Worm (Caenorhabditis elegans) whole organism, L4 larva: ENCODE data around the gene zmp-1.

Experiments
- F26F4.8 ChIP-seq: fragments of 200-800 bp; sonication (Bioruptor generic); conservative IDR thresholded peaks from 2 replicates; pipeline ENCODE4 v1.3.6; 2022; ENCODE audit warnings: missing genetic modification characterization, missing compliant biosample characterization
- F44E2.7 ChIP-seq: fragments of 200-800 bp; sonication (Bioruptor generic); IDR thresholded peaks from 2 replicates; pipeline ENCODE4 v2.1.2; 2022; ENCODE audit warnings: missing genetic modification characterization, missing compliant biosample characterization
- F49E8.2 ChIP-seq: sonication (generic microtip); optimal IDR thresholded peaks from 2 replicates; lab custom pipeline; 2016; ENCODE audit warnings: missing compliant biosample characterization, mild to moderate bottlenecking, missing genetic modification characterization, borderline replicate concordance
- R02D3.7 ChIP-seq: fragments of 150-350 bp; sonication (generic microtip); optimal IDR thresholded peaks from 3 replicates; lab custom pipeline; 2014; ENCODE audit warnings: missing biosample characterization, missing genetic modification characterization
- T20F7.1 ChIP-seq: fragments of 200-800 bp; sonication (Bioruptor generic); optimal IDR thresholded peaks from 2 replicates; lab custom pipeline; 2018; ENCODE audit warnings: mild to moderate bottlenecking, missing genetic modification characterization, missing compliant biosample characterization
- Y5F2A.4 ChIP-seq: fragments of 200-800 bp; sonication (Bioruptor generic); optimal IDR thresholded peaks from 2 replicates; lab custom pipeline; 2018; ENCODE audit warnings: mild to moderate bottlenecking, missing genetic modification characterization, missing compliant biosample characterization
- ZK337.2 ChIP-seq: fragments of 200-800 bp; sonication (Bioruptor generic); IDR thresholded peaks from 2 replicates; pipeline ENCODE4 v1.3.6; 2022; ENCODE audit warnings: missing genetic modification reagents, missing genetic modification characterization, missing compliant biosample characterization
- aha-1 ChIP-seq: fragments of 150-350 bp; peaks from one replicate; lab custom pipeline; 2014; ENCODE audit warnings: missing biosample characterization, missing genetic modification characterization
- ama-1 ChIP-seq: fragments of 150-350 bp; optimal IDR thresholded peaks from 2 replicates; lab custom pipeline; 2014; ENCODE audit warnings: inconsistent platforms, mixed read lengths
- attf-4 ChIP-seq: sonication (generic microtip); optimal IDR thresholded peaks from 3 replicates; lab custom pipeline; 2017; ENCODE audit warnings: missing biosample characterization, missing genetic modification characterization
- ceh-32 ChIP-seq: sonication (generic microtip); optimal IDR thresholded peaks from 2 replicates; lab custom pipeline; 2016; ENCODE audit warnings: mild to moderate bottlenecking, missing genetic modification characterization, missing compliant biosample characterization; ENCODE audit not compliant: poor library complexity
- ceh-44 ChIP-seq: fragments of 200-800 bp; sonication (Bioruptor generic); IDR thresholded peaks from 2 replicates; pipeline ENCODE4 v1.3.6; 2022; ENCODE audit warnings: missing genetic modification reagents, missing genetic modification characterization, missing compliant biosample characterization
- ceh-82 ChIP-seq: sonication (generic microtip); optimal IDR thresholded peaks from 2 replicates; lab custom pipeline; 2017; ENCODE audit warnings: missing biosample characterization, missing genetic modification characterization
- daf-12 ChIP-seq: fragments of 150-350 bp; optimal IDR thresholded peaks from 2 replicates; lab custom pipeline; 2014; ENCODE audit warnings: missing biosample characterization, missing genetic modification reagents, missing genetic modification characterization
- daf-16 ChIP-seq, 3 experiments: sonication (generic microtip); optimal IDR thresholded peaks; 2 replicates each; lab custom pipeline; 2016 to 2017; ENCODE audit warnings: missing genetic modification characterization in 3 of 3, missing genetic modification reagents in 3 of 3, mild to moderate bottlenecking in 2 of 3, missing compliant biosample characterization in 2 of 3, missing biosample characterization in 1 of 3, moderate library complexity in 1 of 3
- daf-19 ChIP-seq: fragments of 200-800 bp; sonication (Bioruptor generic); conservative IDR thresholded peaks from 2 replicates; pipeline ENCODE4 v1.3.6; 2022; ENCODE audit warnings: missing genetic modification characterization, missing compliant biosample characterization
- dmd-6 ChIP-seq: fragments of 200-800 bp; sonication (Bioruptor generic); IDR thresholded peaks from 2 replicates; pipeline ENCODE4 v1.3.6; 2022; ENCODE audit warnings: missing genetic modification reagents, missing genetic modification characterization, missing compliant biosample characterization
- dmd-9 ChIP-seq: fragments of 200-800 bp; sonication (Bioruptor generic); IDR thresholded peaks from 2 replicates; pipeline ENCODE4 v1.3.6; 2022; ENCODE audit warnings: missing genetic modification reagents, missing genetic modification characterization, missing compliant biosample characterization
- dpl-1 ChIP-seq: fragments of 150-350 bp; optimal IDR thresholded peaks from 2 replicates; lab custom pipeline; 2014; ENCODE audit warnings: missing biosample characterization, missing genetic modification reagents, missing genetic modification characterization
- duxl-1 ChIP-seq: sonication (generic microtip); optimal IDR thresholded peaks from 2 replicates; lab custom pipeline; 2016; ENCODE audit warnings: mild to moderate bottlenecking, missing genetic modification characterization, moderate library complexity, missing compliant biosample characterization; ENCODE audit not compliant: poor library complexity
- dve-1 ChIP-seq: sonication (generic microtip); optimal IDR thresholded peaks from 2 replicates; lab custom pipeline; 2017; ENCODE audit warnings: antibody characterized with exemption, mild to moderate bottlenecking, missing genetic modification characterization, missing compliant biosample characterization; ENCODE audit not compliant: insufficient read depth
- gei-8 ChIP-seq: fragments of 200-800 bp; sonication (Bioruptor generic); optimal IDR thresholded peaks from 2 replicates; lab custom pipeline; 2018; ENCODE audit warnings: mild to moderate bottlenecking, missing genetic modification characterization, missing compliant biosample characterization
- hif-1 ChIP-seq, 2 experiments: sonication (generic microtip); optimal IDR thresholded peaks; 2 replicates each; lab custom pipeline; 2016 to 2017; ENCODE audit warnings: missing compliant biosample characterization in 2 of 2, missing genetic modification characterization in 2 of 2, missing genetic modification reagents in 2 of 2, missing genotype in 2 of 2, mild to moderate bottlenecking in 1 of 2
- hlh-11 ChIP-seq: fragments of 200-800 bp; sonication (Bioruptor generic); optimal IDR thresholded peaks from 2 replicates; lab custom pipeline; 2018; ENCODE audit warnings: mild to moderate bottlenecking, missing genetic modification characterization, missing compliant biosample characterization
- hlh-30 ChIP-seq: sonication (generic microtip); optimal IDR thresholded peaks from 2 replicates; lab custom pipeline; 2017; ENCODE audit warnings: antibody characterized with exemption, mild to moderate bottlenecking, missing genetic modification characterization, missing compliant biosample characterization; ENCODE audit not compliant: insufficient read depth
- hmg-1.1 ChIP-seq: fragments of 200-800 bp; sonication (Bioruptor generic); IDR thresholded peaks from 2 replicates; pipeline ENCODE4 v1.3.6; 2022; ENCODE audit warnings: missing genetic modification reagents, missing genetic modification characterization, missing compliant biosample characterization
- lin-13 ChIP-seq: fragments of 150-350 bp; optimal IDR thresholded peaks from 2 replicates; lab custom pipeline; 2014; ENCODE audit warnings: missing biosample characterization, missing genetic modification reagents, missing genetic modification characterization
- lin-38 ChIP-seq: fragments of 200-800 bp; sonication (Bioruptor generic); IDR thresholded peaks from 2 replicates; pipeline ENCODE4 v1.3.6; 2022; ENCODE audit warnings: missing genetic modification reagents, missing genetic modification characterization, missing compliant biosample characterization
- lir-3 ChIP-seq: sonication (generic microtip); optimal IDR thresholded peaks from 2 replicates; lab custom pipeline; 2016; ENCODE audit warnings: mild to moderate bottlenecking, missing genetic modification characterization, missing compliant biosample characterization
- lsy-2 ChIP-seq, 2 experiments: fragments of 150-350 bp in 1 of 2; sonication (generic microtip) in 1 of 2; optimal IDR thresholded peaks; 2 replicates each; lab custom pipeline; 2014 to 2017; ENCODE audit warnings: missing biosample characterization in 2 of 2, missing genetic modification characterization in 2 of 2
- madf-9 ChIP-seq: fragments of 200-800 bp; sonication (Bioruptor generic); conservative IDR thresholded peaks from 2 replicates; pipeline ENCODE4 v1.3.6; 2022; ENCODE audit warnings: missing genetic modification reagents, missing genetic modification characterization, missing compliant biosample characterization
- mdl-1 ChIP-seq, 2 experiments: fragments of 150-350 bp in 1 of 2; sonication (generic microtip) in 1 of 2; optimal IDR thresholded peaks; 2 replicates each; lab custom pipeline; 2014 to 2017; ENCODE audit warnings: missing biosample characterization in 2 of 2, missing genetic modification characterization in 2 of 2
- mdt-29 ChIP-seq: fragments of 200-800 bp; sonication (Bioruptor generic); IDR thresholded peaks from 2 replicates; pipeline ENCODE4 v1.3.6; 2022; ENCODE audit warnings: missing genetic modification reagents, missing genetic modification characterization, missing compliant biosample characterization
- mep-1 ChIP-seq: fragments of 150-350 bp; sonication (generic microtip); optimal IDR thresholded peaks from 3 replicates; lab custom pipeline; 2014; ENCODE audit warnings: missing biosample characterization, missing genetic modification characterization
- nhr-10 ChIP-seq: fragments of 150-350 bp; optimal IDR thresholded peaks from 2 replicates; lab custom pipeline; 2014; ENCODE audit warnings: missing biosample characterization, missing genetic modification characterization
- nhr-11 ChIP-seq: fragments of 150-350 bp; optimal IDR thresholded peaks from 2 replicates; lab custom pipeline; 2014; ENCODE audit warnings: missing biosample characterization, missing genetic modification characterization
- nhr-111 ChIP-seq: fragments of 200-800 bp; sonication (Bioruptor generic); optimal IDR thresholded peaks from 2 replicates; lab custom pipeline; 2018; ENCODE audit warnings: mild to moderate bottlenecking, missing genetic modification characterization, missing compliant biosample characterization
- nhr-237 ChIP-seq: sonication (generic microtip); optimal IDR thresholded peaks from 2 replicates; lab custom pipeline; 2017; ENCODE audit warnings: missing biosample characterization, missing genetic modification characterization
- nhr-25 ChIP-seq: sonication (generic microtip); optimal IDR thresholded peaks from 2 replicates; lab custom pipeline; 2017; ENCODE audit warnings: missing genetic modification characterization, mild to moderate bottlenecking, missing compliant biosample characterization, antibody characterized with exemption, moderate library complexity, borderline replicate concordance; ENCODE audit not compliant: insufficient read depth
- nhr-41 ChIP-seq: fragments of 200-800 bp; sonication (Bioruptor generic); IDR thresholded peaks from 2 replicates; pipeline ENCODE4 v1.3.6; 2022; ENCODE audit warnings: missing genetic modification reagents, missing genetic modification characterization, missing compliant biosample characterization
- nhr-6 ChIP-seq: fragments of 150-350 bp; optimal IDR thresholded peaks from 2 replicates; lab custom pipeline; 2014; ENCODE audit warnings: missing biosample characterization, missing genetic modification characterization
- pha-4 ChIP-seq, 2 experiments: fragments of 150-350 bp in 1 of 2; fragments of 200-800 bp in 1 of 2; sonication (Bioruptor generic) in 1 of 2; IDR thresholded peaks in 1 of 2; optimal IDR thresholded peaks in 1 of 2; 2 replicates each; pipeline versions ENCODE4 v1.3.6 to Lab custom; 2014 to 2022; ENCODE audit warnings: missing genetic modification characterization in 2 of 2, missing genetic modification reagents in 2 of 2, missing biosample characterization in 1 of 2, missing compliant biosample characterization in 1 of 2
- rbr-2 ChIP-seq: sonication (generic microtip); optimal IDR thresholded peaks from 2 replicates; lab custom pipeline; 2016; ENCODE audit warnings: missing genotype, missing genetic modification characterization, missing compliant biosample characterization
- spr-3 ChIP-seq: fragments of 200-800 bp; sonication (Bioruptor generic); optimal IDR thresholded peaks from 2 replicates; lab custom pipeline; 2018; ENCODE audit warnings: mild to moderate bottlenecking, missing genetic modification characterization, missing compliant biosample characterization
- zfp-3 ChIP-seq: fragments of 200-800 bp; sonication (Bioruptor generic); conservative IDR thresholded peaks from 2 replicates; pipeline ENCODE4 v1.3.6; 2022; ENCODE audit warnings: missing genetic modification reagents, missing genetic modification characterization, missing compliant biosample characterization
- zip-2 ChIP-seq: fragments of 150-350 bp; optimal IDR thresholded peaks from 2 replicates; lab custom pipeline; 2014; ENCODE audit warnings: missing biosample characterization, missing genetic modification characterization
- ztf-11 ChIP-seq: fragments of 150-350 bp; optimal IDR thresholded peaks from 2 replicates; lab custom pipeline; 2014; ENCODE audit warnings: missing biosample characterization, missing genetic modification characterization

zmp-1 gene

ce11 chrIII:5925724-5926123 is 7.0 kb downstream of the zmp-1 start, which contains the start of the genes dnc-2 and bcl-7:
Gene dnc-2 (minus strand): TSS chrIII:5925756.
Gene bcl-7 (plus strand): TSS chrIII:5926086.
- TF ChIP-seq mep-1 (tag; lab: Kevin White, UChicago): peak; percentile 38
- TF ChIP-seq T20F7.1 (GFP tag; lab: Kevin White, UChicago): peak; percentile 23
- TF ChIP-seq hmg-1.1 (GFP tag; lab: Robert Waterston, UW): 0 out of 2 replicates have a peak, but pooled peaks have one; percentile 6
- peak; percentile 38 for TF ChIP-seq rbr-2 (tag; lab: Kevin White, UChicago)
- TF ChIP-seq nhr-111 (GFP tag; lab: Kevin White, UChicago): no peak
- peak; percentile 37 for TF ChIP-seq dve-1 (tag; lab: Kevin White, UChicago)
- TF ChIP-seq dpl-1 (GFP tag; lab: Kevin White, UChicago): peak; percentile 65
- peak in 1 of 2 experiments; percentile 28 for TF ChIP-seq hif-1 (tag; optimal IDR thresholded peaks at IDR 0.05; lab: Kevin White, UChicago)
- TF ChIP-seq attf-4 (tag; lab: Kevin White, UChicago): no peak
- peak; percentile 15 for TF ChIP-seq duxl-1
- no peak for TF ChIP-seq daf-19
- peak; percentile 88 for TF ChIP-seq lin-38 (GFP tag; lab: Robert Waterston, UW)
- TF ChIP-seq daf-16 (GFP tag; optimal IDR thresholded peaks at IDR 0.05; lab: Kevin White, UChicago): no peak
- TF ChIP-seq daf-16 (tag; optimal IDR thresholded peaks at IDR 0.05; lab: Kevin White, UChicago): peak; percentile 31
- no peak for TF ChIP-seq pha-4 (GFP tag; IDR thresholded peaks at IDR 0.05; lab: Robert Waterston, UW)
- peak; percentile 51 for TF ChIP-seq pha-4 (tag; optimal IDR thresholded peaks at IDR 0.05; lab: Kevin White, UChicago)
- peak; percentile 9 for TF ChIP-seq aha-1 (tag; lab: Kevin White, UChicago)
- TF ChIP-seq nhr-6 (tag; lab: Kevin White, UChicago): peak; percentile 12
- TF ChIP-seq lsy-2 (tag; optimal IDR thresholded peaks at IDR 0.05; lab: Kevin White, UChicago): peak in 1 of 2 experiments; percentile 84
- TF ChIP-seq dmd-9 (GFP tag; lab: Robert Waterston, UW): no peak

- peak in 1 of 2 experiments; percentile 59 for TF ChIP-seq mdl-1 (tag; optimal IDR thresholded peaks at IDR 0.05; lab: Kevin White, UChicago)
- no peak for TF ChIP-seq Y5F2A.4 (GFP tag; lab: Kevin White, UChicago)
- no peak for TF ChIP-seq ztf-11 (tag; lab: Kevin White, UChicago)
- no peak for TF ChIP-seq ama-1 (lab: Kevin White, UChicago)
- TF ChIP-seq mdt-29 (GFP tag; lab: Robert Waterston, UW): no peak
- no peak for TF ChIP-seq attf-4 (tag; lab: Kevin White, UChicago)
- no peak for TF ChIP-seq zfp-3
- no peak for TF ChIP-seq nhr-111 (GFP tag; lab: Kevin White, UChicago)
- peak; percentile 43 for TF ChIP-seq hlh-30
- no peak for TF ChIP-seq R02D3.7 (tag; lab: Kevin White, UChicago)
- TF ChIP-seq dmd-6 (GFP tag; lab: Robert Waterston, UW): no peak
- no peak for TF ChIP-seq ceh-32 (tag; lab: Kevin White, UChicago)
- no peak for TF ChIP-seq mep-1 (tag; lab: Kevin White, UChicago)
- TF ChIP-seq nhr-10 (tag; lab: Kevin White, UChicago): no peak
- no peak for TF ChIP-seq spr-3 (GFP tag; lab: Kevin White, UChicago)
- no peak for TF ChIP-seq ceh-44
- no peak for TF ChIP-seq nhr-237 (tag; lab: Kevin White, UChicago)
- no peak for TF ChIP-seq lir-3
- TF ChIP-seq daf-12 (tag; lab: Kevin White, UChicago): no peak
- TF ChIP-seq zip-2 (tag; lab: Kevin White, UChicago): no peak
- no peak for TF ChIP-seq ZK337.2
- no peak for TF ChIP-seq F26F4.8 (GFP tag; lab: Robert Waterston, UW)
- no peak for TF ChIP-seq ceh-82
- TF ChIP-seq hlh-11 (tag; lab: Kevin White, UChicago): peak; percentile 48
- no peak for TF ChIP-seq F49E8.2 (tag; lab: Kevin White, UChicago)
- no peak for TF ChIP-seq dpl-1 (GFP tag; lab: Kevin White, UChicago)
- no peak for TF ChIP-seq lin-13 (GFP tag; lab: Kevin White, UChicago)
- TF ChIP-seq nhr-41 (GFP tag; lab: Robert Waterston, UW): no peak
- no peak for TF ChIP-seq nhr-25 (tag; lab: Kevin White, UChicago)
- TF ChIP-seq nhr-11 (tag; lab: Kevin White, UChicago): no peak
- no peak for TF ChIP-seq gei-8 (GFP tag; lab: Kevin White, UChicago)
- TF ChIP-seq rbr-2 (tag; lab: Kevin White, UChicago): no peak
- peak in 1 of 2 experiments; percentile 6 for TF ChIP-seq lsy-2 (tag; optimal IDR thresholded peaks at IDR 0.05; lab: Kevin White, UChicago)
- no peak for TF ChIP-seq F44E2.7 (GFP tag; lab: Robert Waterston, UW)
- no peak for TF ChIP-seq madf-9 (GFP tag; lab: Robert Waterston, UW)
These were observed 10.5 kb downstream of the zmp-1 start for ce11 chrIII:5922236-5922635.
